Fruit fly (Drosophila melanogaster) whole organism, wandering third instar larva: Measurements from ENCODE around the gene Axs.
A peak's percentile ranks its signal among the peaks of the same experiment; 100 is the strongest.

Experiments used
- Abd-B ChIP-seq: fragments of >200 bp; optimal IDR thresholded peaks from 2 replicates; lab custom pipeline; 2017; ENCODE audit warnings: missing biosample characterization, missing genetic modification characterization
- CG32264 ChIP-seq: fragments of 200-800 bp; sonication (Bioruptor generic); optimal IDR thresholded peaks from 2 replicates; lab custom pipeline; 2016; ENCODE audit warnings: missing biosample characterization, missing genetic modification characterization
- CG9705 ChIP-seq: fragments of 200-800 bp; sonication (Bioruptor generic); optimal IDR thresholded peaks from 2 replicates; lab custom pipeline; 2018; ENCODE audit warnings: missing biosample characterization, mild to moderate bottlenecking, missing genetic modification characterization
- CrebA ChIP-seq: fragments of 200-800 bp; sonication (Bioruptor generic); optimal IDR thresholded peaks from 2 replicates; lab custom pipeline; 2016; ENCODE audit warnings: missing biosample characterization, mild to moderate bottlenecking, missing genetic modification characterization, borderline replicate concordance
- Dfd ChIP-seq: fragments of >200 bp; optimal IDR thresholded peaks from 2 replicates; lab custom pipeline; 2017; ENCODE audit warnings: missing biosample characterization, missing genetic modification characterization
- Dif ChIP-seq: fragments of 200-275, 200-300 bp; sonication (Bioruptor generic); optimal IDR thresholded peaks from 2 replicates; lab custom pipeline; 2018; ENCODE audit warnings: missing biosample characterization, missing genetic modification characterization; ENCODE audit not compliant: partially characterized antibody
- GATAd ChIP-seq: sonication (Bioruptor generic); optimal IDR thresholded peaks from 2 replicates; lab custom pipeline; 2016; ENCODE audit warnings: missing biosample characterization, missing genetic modification characterization
- HLH106 ChIP-seq: fragments of 200-800 bp; optimal IDR thresholded peaks from 3 replicates; lab custom pipeline; 2019; ENCODE audit warnings: missing biosample characterization, mild to moderate bottlenecking, missing genetic modification characterization, moderate library complexity
- Hnf4 ChIP-seq: fragments of 200-800 bp; sonication (Bioruptor generic); optimal IDR thresholded peaks from 2 replicates; lab custom pipeline; 2016; ENCODE audit warnings: missing biosample characterization, mild to moderate bottlenecking, missing genetic modification characterization
- Hr78 ChIP-seq: fragments of >200 bp; optimal IDR thresholded peaks from 2 replicates; lab custom pipeline; 2017; ENCODE audit warnings: missing biosample characterization, missing genetic modification characterization
- Hr83 ChIP-seq: fragments of 200-300 bp; sonication (Bioruptor generic); optimal IDR thresholded peaks from 2 replicates; lab custom pipeline; 2016; ENCODE audit warnings: missing biosample characterization, mild to moderate bottlenecking, missing genetic modification characterization, moderate library complexity; ENCODE audit not compliant: poor library complexity, severe bottlenecking
- Jra ChIP-seq: sonication (Bioruptor generic); optimal IDR thresholded peaks from 2 replicates; lab custom pipeline; 2016; ENCODE audit warnings: missing biosample characterization, missing genetic modification characterization
- Mio ChIP-seq: sonication (Bioruptor generic); optimal IDR thresholded peaks from 2 replicates; lab custom pipeline; 2016; ENCODE audit warnings: missing biosample characterization, missing genetic modification characterization
- Myc ChIP-seq: fragments of >200 bp; optimal IDR thresholded peaks from 2 replicates; lab custom pipeline; 2017
- N ChIP-seq: fragments of >200 bp; optimal IDR thresholded peaks from 2 replicates; lab custom pipeline; 2018; ENCODE audit warnings: missing biosample characterization, missing external identifiers, missing genetic modification characterization
- OdsH ChIP-seq: fragments of 200-800 bp; sonication (Bioruptor generic); optimal IDR thresholded peaks from 2 replicates; lab custom pipeline; 2016; ENCODE audit warnings: missing biosample characterization, mild to moderate bottlenecking, missing genetic modification characterization
- Rel ChIP-seq, 2 experiments: fragments of 200-800 bp; sonication (Bioruptor generic) in 1 of 2; optimal IDR thresholded peaks; 2 replicates in 1 of 2; 3 replicates in 1 of 2; lab custom pipeline; 2016 to 2019; ENCODE audit warnings: mild to moderate bottlenecking in 2 of 2, missing biosample characterization in 2 of 2, missing genetic modification characterization in 2 of 2, moderate library complexity in 1 of 2
- Sp1 ChIP-seq: fragments of 200-800 bp; sonication (Bioruptor generic); optimal IDR thresholded peaks from 3 replicates; lab custom pipeline; 2019; ENCODE audit warnings: missing biosample characterization, mild to moderate bottlenecking, missing genetic modification characterization, moderate library complexity
- Vsx2 ChIP-seq: fragments of 200-300, 225-300 bp; sonication (Bioruptor generic); optimal IDR thresholded peaks from 2 replicates; lab custom pipeline; 2018; ENCODE audit warnings: missing biosample characterization, missing genetic modification characterization; ENCODE audit not compliant: partially characterized antibody
- br ChIP-seq: fragments of 200-800 bp; sonication (Bioruptor generic); optimal IDR thresholded peaks from 2 replicates; lab custom pipeline; 2016; ENCODE audit warnings: missing biosample characterization, missing genetic modification characterization
- brk ChIP-seq: fragments of 200-800 bp; sonication (Bioruptor generic); optimal IDR thresholded peaks from 2 replicates; lab custom pipeline; 2016; ENCODE audit warnings: missing biosample characterization, mild to moderate bottlenecking, missing genetic modification characterization
- dl ChIP-seq, 2 experiments: fragments of 175-275, 200-275 bp in 1 of 2; fragments of 200-275 bp in 1 of 2; sonication (Bioruptor generic); optimal IDR thresholded peaks; lab custom pipeline; 2018; ENCODE audit warnings: mild to moderate bottlenecking in 2 of 2, missing biosample characterization in 2 of 2, missing genetic modification characterization in 2 of 2, moderate library complexity in 2 of 2; ENCODE audit not compliant: partially characterized antibody in 2 of 2, insufficient read depth in 1 of 2
- dmrt93B ChIP-seq: fragments of 200-800 bp; sonication (Bioruptor generic); optimal IDR thresholded peaks from 2 replicates; lab custom pipeline; 2018; ENCODE audit warnings: missing biosample characterization, mild to moderate bottlenecking, missing genetic modification characterization
- dsf ChIP-seq: sonication (Bioruptor generic); optimal IDR thresholded peaks from 2 replicates; lab custom pipeline; 2016; ENCODE audit warnings: missing biosample characterization, missing genetic modification characterization, borderline replicate concordance
- ey ChIP-seq: fragments of 200-800 bp; sonication (Bioruptor generic); optimal IDR thresholded peaks from 2 replicates; lab custom pipeline; 2016; ENCODE audit warnings: missing biosample characterization, missing genetic modification characterization
- foxo ChIP-seq, 2 experiments: fragments of 200-800 bp; sonication (Bioruptor generic); optimal IDR thresholded peaks; 2 replicates in 1 of 2; 3 replicates in 1 of 2; lab custom pipeline; 2016 to 2017; ENCODE audit warnings: missing biosample characterization in 2 of 2, missing genetic modification characterization in 2 of 2
- fru ChIP-seq: fragments of 200-800 bp; sonication (Bioruptor generic); optimal IDR thresholded peaks from 3 replicates; lab custom pipeline; 2016; ENCODE audit warnings: missing biosample characterization, mild to moderate bottlenecking, missing genetic modification characterization
- h ChIP-seq: fragments of 200-800 bp; sonication (Bioruptor generic); optimal IDR thresholded peaks from 3 replicates; lab custom pipeline; 2016; ENCODE audit warnings: missing biosample characterization, mild to moderate bottlenecking, missing genetic modification characterization
- jim ChIP-seq: fragments of 175-275, 200-325 bp; sonication (Bioruptor generic); optimal IDR thresholded peaks from 2 replicates; lab custom pipeline; 2016; ENCODE audit warnings: missing biosample characterization, mild to moderate bottlenecking, missing genetic modification characterization
- lola ChIP-seq: fragments of >200 bp; optimal IDR thresholded peaks from 2 replicates; lab custom pipeline; 2017; ENCODE audit warnings: missing biosample characterization, missing genetic modification characterization
- pan ChIP-seq: fragments of >200 bp; optimal IDR thresholded peaks from 2 replicates; lab custom pipeline; 2017
- psq ChIP-seq: fragments of 200-800 bp; sonication (Bioruptor generic); optimal IDR thresholded peaks from 3 replicates; lab custom pipeline; 2017; ENCODE audit warnings: missing biosample characterization, mild to moderate bottlenecking, missing genetic modification characterization, moderate library complexity
- rgr ChIP-seq: fragments of 200-800 bp; sonication (Bioruptor generic); optimal IDR thresholded peaks from 3 replicates; lab custom pipeline; 2016; ENCODE audit warnings: missing biosample characterization, mild to moderate bottlenecking, missing genetic modification characterization
- sage ChIP-seq: fragments of 200-800 bp; sonication (Bioruptor generic); optimal IDR thresholded peaks from 2 replicates; lab custom pipeline; 2016; ENCODE audit warnings: missing biosample characterization, mild to moderate bottlenecking, missing genetic modification characterization
- sv ChIP-seq: fragments of 200-800 bp; sonication (Bioruptor generic); optimal IDR thresholded peaks from 3 replicates; lab custom pipeline; 2016; ENCODE audit warnings: missing biosample characterization, missing genetic modification characterization
- tai ChIP-seq: sonication (Bioruptor generic); optimal IDR thresholded peaks from 2 replicates; lab custom pipeline; 2016; ENCODE audit warnings: missing biosample characterization, missing genetic modification characterization
- usp ChIP-seq: fragments of >200 bp; optimal IDR thresholded peaks from 2 replicates; lab custom pipeline; 2017; ENCODE audit warnings: missing biosample characterization, missing genetic modification characterization
- woc ChIP-seq: sonication (Bioruptor generic); optimal IDR thresholded peaks from 2 replicates; lab custom pipeline; 2016; ENCODE audit warnings: missing biosample characterization, mild to moderate bottlenecking, missing genetic modification characterization

The Axs gene

DNA sequence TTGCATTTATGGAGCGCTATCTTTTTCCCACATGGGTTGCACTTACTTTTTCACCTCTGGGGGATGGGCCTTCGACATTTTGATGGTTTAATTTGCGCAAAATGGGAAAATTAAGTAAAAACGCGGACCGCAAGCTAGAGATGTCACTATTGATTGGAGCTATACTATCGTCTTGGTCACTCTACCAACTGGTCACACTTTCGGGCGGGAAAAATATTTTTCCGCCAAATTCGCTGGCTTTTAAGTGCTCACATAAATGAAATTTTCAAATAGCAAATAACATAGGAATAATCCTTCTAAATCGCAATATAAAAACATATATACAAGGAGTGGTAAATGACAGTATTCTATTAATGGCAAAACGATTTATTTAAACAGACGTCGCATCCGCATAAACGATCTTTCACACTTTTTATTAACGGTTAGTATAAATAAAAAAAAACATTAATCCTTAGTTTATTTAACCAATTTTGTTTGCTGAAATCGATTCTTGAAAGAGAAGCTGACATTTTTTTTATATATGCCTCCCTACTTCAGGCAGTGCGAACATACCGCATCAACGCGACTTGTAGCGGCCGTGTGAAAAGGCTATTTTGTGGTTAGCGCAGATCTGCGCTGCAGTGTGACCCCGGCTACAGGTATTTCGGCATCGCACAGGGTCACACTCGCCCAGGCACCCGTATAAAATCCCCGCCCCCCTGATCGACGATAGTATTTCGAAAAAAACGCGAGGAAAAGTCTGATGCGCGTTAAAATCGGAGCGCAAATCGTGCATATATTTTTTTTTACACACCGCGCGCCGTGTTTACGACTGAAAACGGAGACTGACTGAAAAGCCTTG, 43.2 kb downstream of the Axs start, which contains the start of the genes SNRPG and mthl1 (continued):
- no peak for TF ChIP-seq GATAd (GFP tag; lab: Kevin White, UChicago)
- peak; percentile 66 for TF ChIP-seq Sp1
- TF ChIP-seq Mio (GFP tag; lab: Kevin White, UChicago) = no peak
- peak in 1 of 2 experiments; percentile 78 for TF ChIP-seq foxo (GFP tag; optimal IDR thresholded peaks at IDR 0.05; lab: Kevin White, UChicago)
- TF ChIP-seq Jra = peak; percentile 14
- peak; percentile 40 for TF ChIP-seq Hr83
- TF ChIP-seq pan (lab: Kevin White, UChicago) = no peak
- TF ChIP-seq ey = peak; percentile 62
- TF ChIP-seq dsf = peak; percentile 35
- no peak for TF ChIP-seq Abd-B (GFP tag; lab: Kevin White, UChicago)
- peak; percentile 79 for TF ChIP-seq dmrt93B
- TF ChIP-seq jim (GFP tag; lab: Kevin White, UChicago) = no peak
- TF ChIP-seq Vsx2 (GFP tag; lab: Kevin White, UChicago) = no peak

dm6 chrX:16637594-16638485, 45.9 kb downstream of the Axs start, which contains the start of gene RpS19a:
Gene RpS19a, plus strand, starts transcription at chrX:16637894.
- peak; percentile 58 for TF ChIP-seq h (GFP tag; lab: Kevin White, UChicago)
- TF ChIP-seq br (GFP tag; lab: Kevin White, UChicago) = peak; percentile 76
- TF ChIP-seq woc (GFP tag; lab: Kevin White, UChicago) = no peak
- no peak for TF ChIP-seq Myc (lab: Kevin White, UChicago)
- no peak for TF ChIP-seq Hr78 (GFP tag; lab: Kevin White, UChicago)
- TF ChIP-seq tai (GFP tag; lab: Kevin White, UChicago) = no peak
- TF ChIP-seq Hnf4 (GFP tag; lab: Kevin White, UChicago) = peak; percentile 34
- no peak for TF ChIP-seq psq (GFP tag; lab: Kevin White, UChicago)
- TF ChIP-seq N (GFP tag; lab: Kevin White, UChicago) = no peak
- no peak for TF ChIP-seq jim (GFP tag; lab: Kevin White, UChicago)
- TF ChIP-seq sv (GFP tag; lab: Kevin White, UChicago) = peak; percentile 45
- TF ChIP-seq Mio (GFP tag; lab: Kevin White, UChicago) = no peak
- TF ChIP-seq Jra = peak; percentile 28
- TF ChIP-seq Dif (GFP tag; lab: Kevin White, UChicago) = no peak
- TF ChIP-seq fru = peak; percentile 52
- TF ChIP-seq OdsH (GFP tag; lab: Kevin White, UChicago) = peak; percentile 16
- TF ChIP-seq CG9705 (GFP tag; lab: Kevin White, UChicago) = peak; percentile 88
- TF ChIP-seq pan (lab: Kevin White, UChicago) = no peak
- TF ChIP-seq Vsx2 (GFP tag; lab: Kevin White, UChicago) = no peak
- no peak for TF ChIP-seq usp (GFP tag; lab: Kevin White, UChicago)
- TF ChIP-seq Sp1 = peak; percentile 89
- TF ChIP-seq Abd-B (GFP tag; lab: Kevin White, UChicago) = no peak
- peak in 1 of 2 experiments; percentile 61 for TF ChIP-seq foxo (GFP tag; optimal IDR thresholded peaks at IDR 0.05; lab: Kevin White, UChicago)
- TF ChIP-seq rgr (GFP tag; lab: Kevin White, UChicago) = peak; percentile 80
- TF ChIP-seq lola (GFP tag; lab: Kevin White, UChicago) = no peak
- TF ChIP-seq Rel (GFP tag; optimal IDR thresholded peaks at IDR 0.05; lab: Kevin White, UChicago) = no peak
- TF ChIP-seq Rel (tag; optimal IDR thresholded peaks at IDR 0.05; lab: Kevin White, UChicago) = peak; percentile 63
- TF ChIP-seq Dfd (GFP tag; lab: Kevin White, UChicago) = no peak
- TF ChIP-seq dmrt93B = peak; percentile 80
- TF ChIP-seq Hr83 = peak; percentile 80
- peak; percentile 20 for TF ChIP-seq sage (GFP tag; lab: Kevin White, UChicago)
- no peak for TF ChIP-seq dl (GFP tag; optimal IDR thresholded peaks at IDR 0.05; lab: Kevin White, UChicago; ENCODE audit: insufficient read depth in 1 of 2, partially characterized antibody in 2 of 2)
- TF ChIP-seq dsf = peak; percentile 61
- no peak for TF ChIP-seq CG32264 (GFP tag; lab: Kevin White, UChicago)
- no peak for TF ChIP-seq brk (GFP tag; lab: Kevin White, UChicago)
- TF ChIP-seq HLH106 = peak; percentile 59
- TF ChIP-seq CrebA = no peak
- TF ChIP-seq GATAd (GFP tag; lab: Kevin White, UChicago) = peak; percentile 16
- no peak for TF ChIP-seq ey
- TF ChIP-seq, all 38 proteins: peak for 18
